Fruit fly (Drosophila melanogaster) whole organism, adult: Measurements from ENCODE around the gene nero.

Experiments
- CG11617 ChIP-seq: fragments of 200-800 bp; sonication (Bioruptor generic); optimal IDR thresholded peaks from 2 replicates; lab custom pipeline; 2017; ENCODE audit warnings: mild to moderate bottlenecking, missing biosample characterization, missing genetic modification reagents, missing genetic modification characterization
- CG12768 ChIP-seq: fragments of 200-800 bp; sonication (Bioruptor generic); optimal IDR thresholded peaks from 2 replicates; lab custom pipeline; 2017; ENCODE audit warnings: missing biosample characterization, missing genetic modification characterization, mild to moderate bottlenecking, moderate library complexity, missing genetic modification reagents
- CG14711 ChIP-seq: fragments of 200-800 bp; sonication (Bioruptor generic); optimal IDR thresholded peaks from 2 replicates; lab custom pipeline; 2018; ENCODE audit warnings: missing biosample characterization, mild to moderate bottlenecking, missing genetic modification characterization, moderate library complexity
- CG1620 ChIP-seq: fragments of 200-800 bp; sonication (Bioruptor generic); optimal IDR thresholded peaks from 2 replicates; lab custom pipeline; 2016; ENCODE audit warnings: missing biosample characterization, missing genetic modification characterization
- CG33017 ChIP-seq: fragments of 200-800 bp; sonication (Bioruptor generic); optimal IDR thresholded peaks from 2 replicates; lab custom pipeline; 2018; ENCODE audit warnings: missing biosample characterization, mild to moderate bottlenecking, missing genetic modification characterization, moderate library complexity
- CG5204 ChIP-seq: fragments of 200-800 bp; sonication (Bioruptor generic); optimal IDR thresholded peaks from 2 replicates; lab custom pipeline; 2016; ENCODE audit warnings: missing biosample characterization, missing genetic modification characterization
- CG7045 ChIP-seq: fragments of 200-800 bp; sonication (Bioruptor generic); optimal IDR thresholded peaks from 2 replicates; lab custom pipeline; 2017; ENCODE audit warnings: missing biosample characterization, mild to moderate bottlenecking, missing genetic modification characterization
- CG7101 ChIP-seq: fragments of 200-800 bp; sonication (Bioruptor generic); optimal IDR thresholded peaks from 2 replicates; lab custom pipeline; 2018; ENCODE audit warnings: missing biosample characterization, mild to moderate bottlenecking, missing genetic modification characterization, moderate library complexity
- Clk ChIP-seq: fragments of 200-800 bp; sonication (Bioruptor generic); optimal IDR thresholded peaks from 2 replicates; lab custom pipeline; 2017; ENCODE audit warnings: missing biosample characterization, missing genetic modification characterization
- Crg-1 ChIP-seq: fragments of 200-800 bp; sonication (Bioruptor generic); optimal IDR thresholded peaks from 2 replicates; lab custom pipeline; 2016; ENCODE audit warnings: missing biosample characterization, missing genetic modification characterization
- Hr96 ChIP-seq: fragments of 200-800 bp; sonication (Bioruptor generic); optimal IDR thresholded peaks from 2 replicates; lab custom pipeline; 2016; ENCODE audit warnings: missing biosample characterization, missing genetic modification characterization
- Mnt ChIP-seq: fragments of 200-800 bp; sonication (Bioruptor generic); optimal IDR thresholded peaks from 2 replicates; lab custom pipeline; 2016; ENCODE audit warnings: missing biosample characterization, mild to moderate bottlenecking, missing genetic modification characterization
- bab1 ChIP-seq: fragments of 200-800 bp; sonication (Bioruptor generic); optimal IDR thresholded peaks from 3 replicates; lab custom pipeline; 2019; ENCODE audit warnings: missing biosample characterization, mild to moderate bottlenecking, missing genetic modification characterization, moderate library complexity
- cic ChIP-seq: fragments of 200-800 bp; sonication (Bioruptor generic); optimal IDR thresholded peaks from 2 replicates; lab custom pipeline; 2017; ENCODE audit warnings: missing biosample characterization, mild to moderate bottlenecking, missing genetic modification characterization, moderate library complexity
- cnc ChIP-seq, 2 experiments: fragments of >200 bp; optimal IDR thresholded peaks; 2 replicates each; lab custom pipeline; 2017
- kay ChIP-seq: fragments of 200-800 bp; sonication (Bioruptor generic); peaks from one replicate; lab custom pipeline; 2016; ENCODE audit warnings: missing biosample characterization, missing genetic modification characterization, borderline replicate concordance
- ovo ChIP-seq: fragments of 200-800 bp; sonication (Bioruptor generic); optimal IDR thresholded peaks from 2 replicates; lab custom pipeline; 2016; ENCODE audit warnings: missing biosample characterization, missing genetic modification characterization
- pad ChIP-seq: fragments of 200-800 bp; sonication (Bioruptor generic); optimal IDR thresholded peaks from 3 replicates; lab custom pipeline; 2017; ENCODE audit warnings: missing biosample characterization, missing genetic modification characterization, mild to moderate bottlenecking, moderate library complexity, missing genetic modification reagents
- tj ChIP-seq: fragments of 200-800 bp; sonication (Bioruptor generic); optimal IDR thresholded peaks from 3 replicates; lab custom pipeline; 2017; ENCODE audit warnings: missing biosample characterization, mild to moderate bottlenecking, missing genetic modification characterization, moderate library complexity
- toe ChIP-seq: fragments of 200-800 bp; sonication (Bioruptor generic); optimal IDR thresholded peaks from 2 replicates; lab custom pipeline; 2016; ENCODE audit warnings: missing biosample characterization, missing genetic modification characterization

Gene nero

dm6 chr3R:31758587-31759167 lies 11.3 kb upstream of the nero start, which contains the start of gene CG2187:
CG2187 (minus strand) TSS chr3R:31758637.
- TF ChIP-seq kay (GFP tag; lab: Kevin White, UChicago) (peak; percentile 17), Crg-1 (GFP tag; lab: Kevin White, UChicago) (no peak), CG7101 (tag; lab: Kevin White, UChicago) (no peak), toe (GFP tag; lab: Kevin White, UChicago) (no peak)

DNA sequence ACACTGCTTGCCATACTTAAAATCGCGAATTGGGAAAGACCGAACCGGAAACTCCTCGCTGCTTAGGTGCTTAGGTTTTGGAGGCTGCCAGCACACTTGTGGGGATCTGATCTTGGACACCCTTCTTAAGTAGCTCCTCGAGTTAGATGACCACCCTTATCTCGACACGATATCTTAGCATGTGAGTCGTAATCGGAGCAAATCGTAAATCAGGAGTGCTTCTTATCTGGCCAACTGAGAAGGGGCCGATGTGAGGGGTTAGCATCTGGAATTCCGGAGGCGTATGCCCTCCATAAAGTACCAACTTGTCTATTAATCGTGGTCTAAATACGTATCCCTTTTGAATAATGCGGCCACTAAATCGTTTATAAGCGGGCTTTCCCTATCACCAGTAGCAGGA lies 7.2 kb upstream of the nero start, which contains the start of gene salt:
Gene salt (minus strand): TSS at position 101 of the 400 bp plus-strand sequence.
- TF ChIP-seq Hr96 (GFP tag; lab: Kevin White, UChicago) (no peak), CG14711 (tag; lab: Kevin White, UChicago) (no peak), CG5204 (no peak), CG7101 (tag; lab: Kevin White, UChicago) (no peak), CG11617 (GFP tag; lab: Kevin White, UChicago) (no peak)

DNA sequence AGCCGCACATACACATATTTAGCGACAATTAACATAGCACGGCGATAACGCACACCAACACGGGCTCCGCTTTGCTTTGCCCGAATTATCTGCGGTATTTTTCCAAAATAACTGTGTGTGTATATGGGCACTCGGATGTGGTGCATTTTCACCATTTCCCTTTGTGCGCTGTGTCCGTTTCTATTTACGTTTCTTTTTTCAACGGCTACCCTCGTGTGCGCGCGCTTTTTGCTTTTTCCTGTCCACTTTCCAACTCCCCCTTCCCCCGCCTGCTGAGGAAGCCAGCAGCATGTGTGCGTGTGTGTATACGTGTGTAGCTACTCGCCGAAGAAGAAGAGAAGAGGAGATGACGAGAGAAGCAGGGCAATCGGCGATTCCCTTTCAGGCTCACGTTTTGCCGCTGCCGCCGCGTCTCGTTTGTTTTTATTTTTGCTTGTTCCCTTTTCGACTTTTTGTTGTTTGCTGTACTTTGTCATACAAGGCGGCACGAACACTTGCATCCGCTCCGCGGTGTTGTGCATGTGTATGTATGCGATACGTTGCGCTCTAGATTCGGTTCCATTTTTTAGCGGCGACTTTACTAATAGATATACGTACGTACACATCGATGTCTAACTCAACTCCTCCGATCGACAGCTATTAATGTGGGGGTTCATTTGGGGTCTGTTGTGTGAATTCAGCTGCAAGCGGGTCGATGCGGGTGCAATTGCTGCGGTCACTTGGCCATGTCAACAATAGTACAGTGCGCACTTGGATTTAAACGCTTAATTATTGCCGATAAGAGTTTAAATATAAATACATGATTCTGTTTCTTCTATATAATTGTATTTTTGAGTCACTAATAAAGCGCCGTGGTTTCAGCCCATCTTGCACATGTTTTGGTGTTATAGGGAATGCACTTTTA lies 987 bp upstream of the nero start:
- TF ChIP-seq Hr96 (GFP tag; lab: Kevin White, UChicago) (peak; percentile 49), CG12768 (GFP tag; lab: Kevin White, UChicago) (peak; percentile 28), CG1620 (GFP tag; lab: Kevin White, UChicago) (no peak), ovo (peak; percentile 28), bab1 (peak; percentile 16), CG11617 (GFP tag; lab: Kevin White, UChicago) (peak; percentile 69), cnc (optimal IDR thresholded peaks at IDR 0.05; lab: Kevin White, UChicago) (no peak), CG7045 (GFP tag; lab: Kevin White, UChicago) (no peak), pad (peak; percentile 60), CG5204 (no peak), cic (peak; percentile 93), tj (GFP tag; lab: Kevin White, UChicago) (peak; percentile 40), Mnt (GFP tag; lab: Kevin White, UChicago) (peak; percentile 99), CG33017 (no peak), CG14711 (tag; lab: Kevin White, UChicago) (no peak), CG7101 (tag; lab: Kevin White, UChicago) (peak; percentile 5), toe (GFP tag; lab: Kevin White, UChicago) (no peak), Crg-1 (GFP tag; lab: Kevin White, UChicago) (no peak), Clk (no peak), kay (GFP tag; lab: Kevin White, UChicago) (no peak)

- peak; percentile 30 for TF ChIP-seq Clk
- TF ChIP-seq pad, result peak; percentile 5
- peak; percentile 43 for TF ChIP-seq CG11617 (GFP tag; lab: Kevin White, UChicago)
- peak; percentile 95 for TF ChIP-seq Mnt (GFP tag; lab: Kevin White, UChicago)
- peak; percentile 54 for TF ChIP-seq bab1
- peak; percentile 47 for TF ChIP-seq CG33017
- peak; percentile 65 for TF ChIP-seq Crg-1 (GFP tag; lab: Kevin White, UChicago)
- TF ChIP-seq kay (GFP tag; lab: Kevin White, UChicago), result no peak
- no peak for TF ChIP-seq toe (GFP tag; lab: Kevin White, UChicago)
- TF ChIP-seq CG12768 (GFP tag; lab: Kevin White, UChicago), result peak; percentile 27
- TF ChIP-seq CG5204, result no peak
- TF ChIP-seq Hr96 (GFP tag; lab: Kevin White, UChicago), result peak; percentile 61
- no peak for TF ChIP-seq cnc (optimal IDR thresholded peaks at IDR 0.05; lab: Kevin White, UChicago)
- TF ChIP-seq CG1620 (GFP tag; lab: Kevin White, UChicago), result no peak
- TF ChIP-seq CG7045 (GFP tag; lab: Kevin White, UChicago), result no peak
- TF ChIP-seq CG14711 (tag; lab: Kevin White, UChicago), result peak; percentile 58
- peak; percentile 56 for TF ChIP-seq CG7101 (tag; lab: Kevin White, UChicago)
- TF ChIP-seq ovo, result peak; percentile 23
- peak; percentile 45 for TF ChIP-seq tj (GFP tag; lab: Kevin White, UChicago)
- TF ChIP-seq cic, result peak; percentile 54
Measured at dm6 chr3R:31745629-31746081, 1.7 kb downstream of the nero start, which contains the start of gene awd. awd (minus strand) TSS chr3R:31746077.

DNA sequence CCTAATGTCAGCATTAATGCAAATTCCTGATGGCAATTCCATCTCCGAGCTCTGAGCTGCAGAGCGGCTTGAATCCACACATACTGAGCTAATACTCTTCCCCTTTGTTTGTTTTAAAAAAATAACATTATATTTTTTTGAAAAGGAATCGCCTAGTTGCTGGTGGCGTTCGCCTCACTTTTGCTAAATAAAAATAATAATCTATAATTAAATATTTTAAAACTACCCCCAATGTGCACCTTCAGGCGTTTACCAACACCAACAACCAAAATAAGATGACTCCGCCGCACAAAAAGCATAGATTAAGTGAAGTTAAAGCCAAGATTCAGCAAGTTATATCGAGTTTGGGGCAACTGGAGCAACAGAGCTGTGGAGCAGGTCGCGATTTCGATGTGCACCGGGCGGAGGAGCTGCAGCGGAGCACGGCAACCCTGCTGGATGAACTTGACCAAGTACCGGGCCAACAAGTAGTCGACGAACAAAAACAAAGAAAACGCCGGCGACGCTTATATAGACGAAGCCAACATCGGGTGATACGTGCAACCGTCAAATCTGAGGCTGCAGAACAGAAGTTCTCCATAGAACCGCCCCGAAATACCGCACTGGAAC lies 3.2 kb downstream of the nero start, which contains the start of gene CG1896:
Gene CG1896 (plus strand): TSS at position 239 of the 609 bp plus-strand sequence.
- TF ChIP-seq Clk (no peak), CG1620 (GFP tag; lab: Kevin White, UChicago) (peak; percentile 26), CG12768 (GFP tag; lab: Kevin White, UChicago) (peak; percentile 61), bab1 (peak; percentile 49), toe (GFP tag; lab: Kevin White, UChicago) (peak; percentile 51), Crg-1 (GFP tag; lab: Kevin White, UChicago) (peak; percentile 9), CG11617 (GFP tag; lab: Kevin White, UChicago) (peak; percentile 30), CG14711 (tag; lab: Kevin White, UChicago) (peak; percentile 84), Mnt (GFP tag; lab: Kevin White, UChicago) (peak; percentile 41), CG7045 (GFP tag; lab: Kevin White, UChicago) (peak; percentile 19), CG7101 (tag; lab: Kevin White, UChicago) (peak; percentile 60), CG33017 (peak; percentile 22), kay (GFP tag; lab: Kevin White, UChicago) (no peak), cic (no peak)
